Worm (Caenorhabditis elegans) whole organism, L2 larva: ENCODE data around the gene kcc-3.

ENCODE experiments used
- ama-1 ChIP-seq: fragments of 150-350 bp; optimal IDR thresholded peaks from 2 replicates; lab custom pipeline; 2018; ENCODE audit warnings: inconsistent platforms
- ceh-82 ChIP-seq: fragments of 150-350 bp; optimal IDR thresholded peaks from 2 replicates; lab custom pipeline; 2014; ENCODE audit warnings: missing biosample characterization, missing genetic modification characterization
- lin-13 ChIP-seq: fragments of 150-350 bp; optimal IDR thresholded peaks from 2 replicates; lab custom pipeline; 2014; ENCODE audit warnings: missing biosample characterization, missing genetic modification reagents, missing genetic modification characterization
- mab-5 ChIP-seq: fragments of 150-350 bp; optimal IDR thresholded peaks from 2 replicates; lab custom pipeline; 2014; ENCODE audit warnings: missing biosample characterization, missing genetic modification characterization
- nhr-237 ChIP-seq: fragments of 150-350 bp; optimal IDR thresholded peaks from 2 replicates; lab custom pipeline; 2014; ENCODE audit warnings: missing biosample characterization, missing genetic modification characterization
- nhr-25 ChIP-seq: fragments of 150-350 bp; sonication (generic microtip); optimal IDR thresholded peaks from 3 replicates; lab custom pipeline; 2014; ENCODE audit warnings: missing biosample characterization, missing genetic modification characterization
- ztf-4 ChIP-seq: fragments of 150-350 bp; optimal IDR thresholded peaks from 2 replicates; lab custom pipeline; 2014; ENCODE audit warnings: missing biosample characterization, missing genetic modification characterization

DNA sequence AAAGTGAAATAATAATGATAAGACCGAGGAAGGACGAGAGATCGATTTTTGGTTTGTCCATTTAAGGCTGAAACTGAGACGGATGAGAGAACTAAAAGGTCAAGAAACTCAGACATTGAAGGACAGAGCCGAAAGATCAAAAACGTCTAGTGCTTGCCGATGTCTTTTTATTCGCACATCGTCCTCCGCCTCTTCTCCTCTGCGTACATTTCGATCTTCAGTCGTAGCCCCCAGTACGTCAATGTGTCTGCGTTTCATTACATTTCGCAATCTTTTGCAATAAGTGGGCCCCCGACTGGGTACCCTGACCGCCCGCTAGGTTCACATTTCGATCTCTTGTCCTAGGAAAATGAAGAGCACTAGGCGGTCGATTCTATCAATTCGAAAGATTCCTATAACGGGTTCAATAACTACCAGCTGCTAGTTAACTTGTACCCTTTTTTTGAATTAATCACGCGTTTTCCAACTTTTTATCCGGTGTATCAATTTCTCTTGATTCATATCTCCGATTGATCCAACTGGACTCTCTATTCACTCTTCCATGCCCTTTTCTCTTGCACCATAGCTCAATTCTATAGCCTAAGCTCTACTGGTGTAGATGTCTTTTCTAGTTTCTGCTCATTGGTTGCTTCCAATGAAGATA lies 41.9 kb downstream of the kcc-3 start:
- TF ChIP-seq ztf-4 (tag; lab: Kevin White, UChicago), result no peak
- no peak for TF ChIP-seq ceh-82 (tag; lab: Kevin White, UChicago)
- no peak for TF ChIP-seq lin-13 (GFP tag; lab: Kevin White, UChicago)
- TF ChIP-seq nhr-25 (tag; lab: Kevin White, UChicago), result peak; percentile 76
- TF ChIP-seq mab-5 (tag; lab: Kevin White, UChicago), result no peak
- TF ChIP-seq ama-1 (lab: Kevin White, UChicago), result no peak
- TF ChIP-seq nhr-237 (tag; lab: Kevin White, UChicago), result no peak
